Fruit fly (Drosophila melanogaster) whole organism, pupa: ENCODE data around the gene Spc105R.

Source experiments
- CG17806 ChIP-seq: fragments of 200-800 bp; sonication (Bioruptor generic); optimal IDR thresholded peaks from 2 replicates; lab custom pipeline; 2018; ENCODE audit warnings: missing biosample characterization, mild to moderate bottlenecking, missing genetic modification characterization, moderate library complexity
- EcR ChIP-seq: fragments of 200-800 bp; sonication (Bioruptor generic); optimal IDR thresholded peaks from 3 replicates; lab custom pipeline; 2019; ENCODE audit warnings: missing biosample characterization, missing genetic modification characterization, mild to moderate bottlenecking, moderate library complexity, missing genetic modification reagents
- fd96Ca ChIP-seq: fragments of 200-800 bp; sonication (Bioruptor generic); IDR thresholded peaks from 3 replicates; pipeline ENCODE4 v1.3.6; 2022; ENCODE audit warnings: missing biosample characterization, missing genetic modification characterization

DNA sequence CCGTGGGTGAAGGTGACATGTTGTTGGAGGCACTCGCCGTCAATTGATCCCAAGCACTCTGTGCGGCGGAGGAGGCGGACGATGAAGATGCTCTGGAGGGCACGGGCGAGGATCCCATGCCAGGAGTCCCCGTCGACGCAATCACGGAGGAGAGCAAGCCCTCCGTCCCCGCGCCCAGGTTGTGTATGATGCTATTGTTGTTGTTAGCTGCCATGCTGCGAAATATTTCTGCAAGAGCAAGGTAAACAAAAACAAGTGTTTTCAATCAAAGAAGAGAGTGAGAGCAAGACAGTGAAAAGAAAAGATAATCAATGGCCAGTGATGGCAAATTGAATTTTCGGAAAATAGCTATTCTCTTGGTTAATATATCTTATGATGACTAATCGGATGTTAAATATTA, 15.8 kb upstream of the Spc105R start:
- TF ChIP-seq CG17806 (tag; lab: Kevin White, UChicago) (no peak), fd96Ca (GFP tag; lab: Robert Waterston, UW) (no peak), EcR (GFP tag; lab: Kevin White, UChicago) (no peak)
